Worm (Caenorhabditis elegans) whole organism, dauer: ENCODE measurements around the gene F25E5.1.
"Not testable (repeated sequence)": the region's sequence is repeated elsewhere in the genome, so short reads cannot be mapped to it uniquely, and the experiment has no call there.

Experiments
- unc-62 ChIP-seq: sonication (generic microtip); optimal IDR thresholded peaks from 2 replicates; lab custom pipeline; 2017; ENCODE audit warnings: missing biosample characterization, missing genetic modification reagents, missing genetic modification characterization

F25E5.1 gene

ce11 chrV:7439807-7440206, 25.9 kb upstream of the F25E5.1 start, which contains the start of gene try-13:
Gene try-13 (plus strand): TSS chrV:7440107.
- no peak for TF ChIP-seq unc-62 (GFP tag; lab: Kevin White, UChicago)

- TF ChIP-seq unc-62 (GFP tag; lab: Kevin White, UChicago), result not testable (repeated sequence)
Observed at ce11 chrV:7444331-7444730, 21.4 kb upstream of the F25E5.1 start, which contains the start of gene nhr-141. Gene nhr-141 (plus strand): TSS chrV:7444661.

ce11 chrV:7446965-7447364, 18.7 kb upstream of the F25E5.1 start, which contains the start of gene F25E5.5:
Gene F25E5.5 (plus strand): TSS chrV:7447265.
- TF ChIP-seq unc-62 (GFP tag; lab: Kevin White, UChicago), result no peak

ce11 chrV:7449303-7449827, 16.3 kb upstream of the F25E5.1 start, which contains the start of gene try-12:
Gene try-12 (plus strand): TSS chrV:7449353.
- TF ChIP-seq unc-62 (GFP tag; lab: Kevin White, UChicago), result no peak

- no peak for TF ChIP-seq unc-62 (GFP tag; lab: Kevin White, UChicago)
Observed at ce11 chrV:7451421-7451820, 14.3 kb upstream of the F25E5.1 start, which contains the start of gene try-11. Gene try-11 (plus strand): TSS chrV:7451721.

ce11 chrV:7454236-7454635, 11.4 kb upstream of the F25E5.1 start, which contains the start of gene try-8:
Gene try-8 (minus strand): TSS chrV:7454336.
- no peak for TF ChIP-seq unc-62 (GFP tag; lab: Kevin White, UChicago)

- no peak for TF ChIP-seq unc-62 (GFP tag; lab: Kevin White, UChicago)
Observed at ce11 chrV:7455008-7455407, 10.7 kb upstream of the F25E5.1 start, which contains the start of gene F25E5.2. Gene F25E5.2 (plus strand): TSS chrV:7455308.

- no peak for TF ChIP-seq unc-62 (GFP tag; lab: Kevin White, UChicago)
Observed at ce11 chrV:7460898-7461297, 4.8 kb upstream of the F25E5.1 start, which contains the start of gene srh-92. Gene srh-92 (minus strand): TSS chrV:7460998.

- no peak for TF ChIP-seq unc-62 (GFP tag; lab: Kevin White, UChicago)
Observed at ce11 chrV:7464696-7465095, 988 bp upstream of the F25E5.1 start, which contains the start of gene srh-89. Gene srh-89 (minus strand): TSS chrV:7464796.

ce11 chrV:7472815-7473214, 7.1 kb downstream of the F25E5.1 start, which contains the start of gene str-28:
Gene str-28 (minus strand): TSS chrV:7472915.
- no peak for TF ChIP-seq unc-62 (GFP tag; lab: Kevin White, UChicago)

ce11 chrV:7476766-7477165, 11.1 kb downstream of the F25E5.1 start, which contains the start of gene srh-125:
Gene srh-125 (minus strand): TSS chrV:7476866.
- TF ChIP-seq unc-62 (GFP tag; lab: Kevin White, UChicago), result no peak

- TF ChIP-seq unc-62 (GFP tag; lab: Kevin White, UChicago), result no peak
Observed at ce11 chrV:7478404-7478803, 12.7 kb downstream of the F25E5.1 start, which contains the start of gene str-190. Gene str-190 (minus strand): TSS chrV:7478504.

ce11 chrV:7480949-7481348, 15.3 kb downstream of the F25E5.1 start, which contains the start of gene C18B10.6:
Gene C18B10.6 (minus strand): TSS chrV:7481049.
- no peak for TF ChIP-seq unc-62 (GFP tag; lab: Kevin White, UChicago)

- TF ChIP-seq unc-62 (GFP tag; lab: Kevin White, UChicago), result no peak
Observed at ce11 chrV:7485000-7485399, 19.3 kb downstream of the F25E5.1 start, which contains the start of gene srbc-8. Gene srbc-8 (minus strand): TSS chrV:7485100.

- no peak for TF ChIP-seq unc-62 (GFP tag; lab: Kevin White, UChicago)
Observed at ce11 chrV:7487518-7487917, 21.8 kb downstream of the F25E5.1 start, which contains the start of gene srbc-7. Gene srbc-7 (minus strand): TSS chrV:7487618.

ce11 chrV:7490340-7490739, 24.7 kb downstream of the F25E5.1 start, which contains the start of gene srbc-9:
Gene srbc-9 (minus strand): TSS chrV:7490440.
- no peak for TF ChIP-seq unc-62 (GFP tag; lab: Kevin White, UChicago)
